Worm (Caenorhabditis elegans) whole organism, L2 larva: Measurements from ENCODE around the gene T22B7.8.
A peak's percentile ranks its signal among the peaks of the same experiment; 100 is the strongest.

Source experiments
- F13H6.1 ChIP-seq: sonication (generic microtip); optimal IDR thresholded peaks from 2 replicates; lab custom pipeline; 2016; ENCODE audit warnings: missing genetic modification characterization, missing compliant biosample characterization
- Y55F3AM.14 ChIP-seq: fragments of 200-800 bp; sonication (Bioruptor generic); optimal IDR thresholded peaks from 2 replicates; lab custom pipeline; 2018; ENCODE audit warnings: mild to moderate bottlenecking, missing genetic modification characterization, missing compliant biosample characterization
- alr-1 ChIP-seq: fragments of 150-350 bp; optimal IDR thresholded peaks from 2 replicates; lab custom pipeline; 2014; ENCODE audit warnings: missing biosample characterization, missing genetic modification characterization
- blmp-1 ChIP-seq: sonication (generic microtip); optimal IDR thresholded peaks from 2 replicates; lab custom pipeline; 2017; ENCODE audit warnings: missing genetic modification characterization, mild to moderate bottlenecking, missing compliant biosample characterization, antibody characterized with exemption, moderate library complexity; ENCODE audit not compliant: insufficient read depth
- ceh-16 ChIP-seq: fragments of 150-350 bp; optimal IDR thresholded peaks from 2 replicates; lab custom pipeline; 2014; ENCODE audit warnings: missing biosample characterization, missing genetic modification characterization
- ceh-82 ChIP-seq: fragments of 150-350 bp; optimal IDR thresholded peaks from 2 replicates; lab custom pipeline; 2014; ENCODE audit warnings: missing biosample characterization, missing genetic modification characterization
- crh-2 ChIP-seq: sonication (generic microtip); optimal IDR thresholded peaks from 2 replicates; lab custom pipeline; 2017; ENCODE audit warnings: missing biosample characterization, missing genetic modification characterization
- dmd-4 ChIP-seq: sonication (generic microtip); optimal IDR thresholded peaks from 2 replicates; lab custom pipeline; 2017; ENCODE audit warnings: missing biosample characterization, missing genetic modification characterization
- elt-1 ChIP-seq: fragments of 150-350 bp; optimal IDR thresholded peaks from 2 replicates; lab custom pipeline; 2014; ENCODE audit warnings: missing biosample characterization, missing genetic modification characterization
- fos-1 ChIP-seq: fragments of 150-350 bp; optimal IDR thresholded peaks from 2 replicates; lab custom pipeline; 2014; ENCODE audit warnings: missing biosample characterization, missing genetic modification characterization
- gmeb-1 ChIP-seq: fragments of 150-350 bp; optimal IDR thresholded peaks from 2 replicates; lab custom pipeline; 2014; ENCODE audit warnings: missing biosample characterization, missing genetic modification characterization
- lin-11 ChIP-seq: fragments of 150-350 bp; sonication (generic microtip); optimal IDR thresholded peaks from 2 replicates; lab custom pipeline; 2014; ENCODE audit warnings: missing biosample characterization, missing genetic modification characterization, inconsistent platforms, mixed read lengths
- lin-13 ChIP-seq: fragments of 150-350 bp; optimal IDR thresholded peaks from 2 replicates; lab custom pipeline; 2014; ENCODE audit warnings: missing biosample characterization, missing genetic modification reagents, missing genetic modification characterization
- lsy-2 ChIP-seq, 2 experiments: fragments of 150-350 bp in 1 of 2; sonication (generic microtip) in 1 of 2; optimal IDR thresholded peaks; 2 replicates each; lab custom pipeline; 2014 to 2017; ENCODE audit warnings: missing biosample characterization in 2 of 2, missing genetic modification characterization in 2 of 2
- mab-5 ChIP-seq: fragments of 150-350 bp; optimal IDR thresholded peaks from 2 replicates; lab custom pipeline; 2014; ENCODE audit warnings: missing biosample characterization, missing genetic modification characterization
- mdl-1 ChIP-seq, 2 experiments: fragments of 150-350 bp in 1 of 2; sonication (generic microtip) in 1 of 2; optimal IDR thresholded peaks; 2 replicates each; lab custom pipeline; 2017; ENCODE audit warnings: missing biosample characterization in 2 of 2, missing genetic modification characterization in 2 of 2
- nhr-10 ChIP-seq: sonication (generic microtip); optimal IDR thresholded peaks from 2 replicates; lab custom pipeline; 2017; ENCODE audit warnings: missing biosample characterization, missing genetic modification characterization
- nhr-11 ChIP-seq: fragments of 150-350 bp; optimal IDR thresholded peaks from 2 replicates; lab custom pipeline; 2014; ENCODE audit warnings: missing biosample characterization, missing genetic modification characterization
- nhr-12 ChIP-seq: fragments of 150-350 bp; optimal IDR thresholded peaks from 2 replicates; lab custom pipeline; 2014; ENCODE audit warnings: missing biosample characterization, missing genetic modification characterization
- nhr-129 ChIP-seq: fragments of 150-350 bp; optimal IDR thresholded peaks from 2 replicates; lab custom pipeline; 2014; ENCODE audit warnings: missing biosample characterization, missing genetic modification characterization
- nhr-21 ChIP-seq: fragments of 150-350 bp; optimal IDR thresholded peaks from 2 replicates; lab custom pipeline; 2014; ENCODE audit warnings: missing biosample characterization, missing genetic modification characterization
- nhr-23 ChIP-seq: fragments of 150-350 bp; optimal IDR thresholded peaks from 2 replicates; lab custom pipeline; 2014; ENCODE audit warnings: missing biosample characterization, missing genetic modification reagents, missing genetic modification characterization
- nhr-25 ChIP-seq: fragments of 150-350 bp; sonication (generic microtip); optimal IDR thresholded peaks from 3 replicates; lab custom pipeline; 2014; ENCODE audit warnings: missing biosample characterization, missing genetic modification characterization
- nhr-6 ChIP-seq: fragments of 150-350 bp; optimal IDR thresholded peaks from 2 replicates; lab custom pipeline; 2014; ENCODE audit warnings: missing biosample characterization, missing genetic modification characterization
- sem-4 ChIP-seq: fragments of 150-350 bp; optimal IDR thresholded peaks from 2 replicates; lab custom pipeline; 2014; ENCODE audit warnings: missing biosample characterization, missing genetic modification reagents, missing genetic modification characterization
- skn-1 ChIP-seq: sonication (generic microtip); optimal IDR thresholded peaks from 2 replicates; lab custom pipeline; 2017; ENCODE audit warnings: missing biosample characterization, missing genetic modification characterization
- sma-3 ChIP-seq: sonication (generic microtip); optimal IDR thresholded peaks from 2 replicates; lab custom pipeline; 2016; ENCODE audit warnings: missing genetic modification reagents, missing genetic modification characterization, missing compliant biosample characterization
- sma-9 ChIP-seq, 2 experiments: fragments of 150-350 bp in 1 of 2; sonication (generic microtip) in 1 of 2; optimal IDR thresholded peaks; 2 replicates each; lab custom pipeline; 2014 to 2016; ENCODE audit warnings: missing genetic modification characterization in 2 of 2, mild to moderate bottlenecking in 1 of 2, missing biosample characterization in 1 of 2, missing compliant biosample characterization in 1 of 2, missing genetic modification reagents in 1 of 2, moderate library complexity in 1 of 2
- snpc-4 ChIP-seq: fragments of 150-350 bp; optimal IDR thresholded peaks from 2 replicates; lab custom pipeline; 2014; ENCODE audit warnings: missing biosample characterization, missing genetic modification characterization
- unc-55 ChIP-seq: fragments of 150-350 bp; sonication (generic microtip); optimal IDR thresholded peaks from 3 replicates; lab custom pipeline; 2014; ENCODE audit warnings: missing biosample characterization, missing genetic modification reagents, missing genetic modification characterization
- unc-62 ChIP-seq: fragments of 150-350 bp; optimal IDR thresholded peaks from 2 replicates; lab custom pipeline; 2014; ENCODE audit warnings: missing biosample characterization, missing genetic modification reagents, missing genetic modification characterization
- zag-1 ChIP-seq: fragments of 150-350 bp; optimal IDR thresholded peaks from 2 replicates; lab custom pipeline; 2014; ENCODE audit warnings: missing biosample characterization, missing genetic modification characterization
- ztf-11 ChIP-seq: sonication (generic microtip); optimal IDR thresholded peaks from 2 replicates; lab custom pipeline; 2017; ENCODE audit warnings: missing biosample characterization, missing genetic modification characterization
- ztf-4 ChIP-seq: fragments of 150-350 bp; optimal IDR thresholded peaks from 2 replicates; lab custom pipeline; 2014; ENCODE audit warnings: missing biosample characterization, missing genetic modification characterization

The T22B7.8 gene

ce11 chrX:5639562-5639961, 7.8 kb downstream of the T22B7.8 start:
- no peak for TF ChIP-seq alr-1
- no peak for TF ChIP-seq unc-62 (GFP tag; lab: Kevin White, UChicago)
- TF ChIP-seq unc-55 (GFP tag; lab: Kevin White, UChicago), result no peak
- no peak for TF ChIP-seq crh-2
- TF ChIP-seq sma-3 (GFP tag; lab: Kevin White, UChicago), result no peak
- TF ChIP-seq nhr-21 (tag; lab: Kevin White, UChicago), result no peak
- no peak for TF ChIP-seq fos-1 (tag; lab: Kevin White, UChicago)
- TF ChIP-seq nhr-11 (tag; lab: Kevin White, UChicago), result no peak
- TF ChIP-seq ztf-4 (tag; lab: Kevin White, UChicago), result no peak
- no peak for TF ChIP-seq blmp-1 (tag; lab: Kevin White, UChicago)
- no peak for TF ChIP-seq mab-5
- no peak for TF ChIP-seq zag-1
- no peak for TF ChIP-seq nhr-23 (tag; lab: Kevin White, UChicago)
- TF ChIP-seq lin-13 (GFP tag; lab: Kevin White, UChicago), result no peak
- no peak for TF ChIP-seq lin-11
- no peak for TF ChIP-seq F13H6.1 (tag; lab: Kevin White, UChicago)
- TF ChIP-seq, all 48 proteins: peak for 0

- TF ChIP-seq zag-1, result no peak
- no peak for TF ChIP-seq nhr-12 (tag; lab: Kevin White, UChicago)
- TF ChIP-seq nhr-11 (tag; lab: Kevin White, UChicago), result no peak
- TF ChIP-seq unc-55 (GFP tag; lab: Kevin White, UChicago), result no peak
- no peak for TF ChIP-seq nhr-6 (tag; lab: Kevin White, UChicago)
- TF ChIP-seq ztf-11 (tag; lab: Kevin White, UChicago), result no peak
- TF ChIP-seq sem-4 (tag; lab: Kevin White, UChicago), result no peak
- TF ChIP-seq nhr-10 (tag; lab: Kevin White, UChicago), result no peak
- no peak for TF ChIP-seq snpc-4 (tag; lab: Kevin White, UChicago)
- TF ChIP-seq lsy-2 (tag; optimal IDR thresholded peaks at IDR 0.05; lab: Kevin White, UChicago), result no peak
- TF ChIP-seq fos-1 (tag; lab: Kevin White, UChicago), result no peak
- TF ChIP-seq nhr-129 (tag; lab: Kevin White, UChicago), result no peak
- no peak for TF ChIP-seq skn-1 (tag; lab: Kevin White, UChicago)
Observed at ce11 chrX:5641315-5641714, 9.6 kb downstream of the T22B7.8 start, which contains the start of gene T22B7.4. TSS of gene T22B7.4 (minus strand) at chrX:5641415.

ce11 chrX:5644112-5644511, 12.4 kb downstream of the T22B7.8 start:
- no peak for TF ChIP-seq crh-2

ce11 chrX:5645606-5646005, 13.9 kb downstream of the T22B7.8 start:
- no peak for TF ChIP-seq lsy-2 (tag; optimal IDR thresholded peaks at IDR 0.05; lab: Kevin White, UChicago)
- no peak for TF ChIP-seq Y55F3AM.14
- TF ChIP-seq sma-9 (GFP tag; optimal IDR thresholded peaks at IDR 0.05; lab: Kevin White, UChicago), result peak; percentile 49
- TF ChIP-seq sma-9 (tag; optimal IDR thresholded peaks at IDR 0.05; lab: Kevin White, UChicago), result no peak
- TF ChIP-seq nhr-21 (tag; lab: Kevin White, UChicago), result peak; percentile 81
- TF ChIP-seq gmeb-1, result peak; percentile 22
- TF ChIP-seq mdl-1 (tag; optimal IDR thresholded peaks at IDR 0.05; lab: Kevin White, UChicago), result peak; percentile 9 to 13
- TF ChIP-seq nhr-25, result peak; percentile 73

- TF ChIP-seq gmeb-1, result no peak
- no peak for TF ChIP-seq dmd-4
- TF ChIP-seq nhr-21 (tag; lab: Kevin White, UChicago), result no peak
- no peak for TF ChIP-seq F13H6.1 (tag; lab: Kevin White, UChicago)
- TF ChIP-seq elt-1 (tag; lab: Kevin White, UChicago), result no peak
- no peak for TF ChIP-seq ceh-82 (tag; lab: Kevin White, UChicago)
- no peak for TF ChIP-seq ceh-16 (tag; lab: Kevin White, UChicago)
Observed at ce11 chrX:5646951-5647423, 15.3 kb downstream of the T22B7.8 start, which contains the start of gene T22B7.3. TSS of gene T22B7.3 (plus strand) at chrX:5647373.
